Worm (Caenorhabditis elegans) whole organism, mixed stage, embryonic: ENCODE results near the gene C07A9.10.

Experiments used
- M03D4.4 ChIP-seq: sonication (generic microtip); optimal IDR thresholded peaks from 2 replicates; lab custom pipeline; 2017; ENCODE audit warnings: mild to moderate bottlenecking, missing genetic modification characterization, missing compliant biosample characterization
- bed-3 ChIP-seq: fragments of 200-800 bp; sonication (Bioruptor generic); optimal IDR thresholded peaks from 3 replicates; lab custom pipeline; 2018; ENCODE audit warnings: mild to moderate bottlenecking, missing genetic modification characterization, moderate library complexity, missing compliant biosample characterization
- blmp-1 ChIP-seq: fragments of 150-350 bp; optimal IDR thresholded peaks from 2 replicates; lab custom pipeline; 2014; ENCODE audit warnings: missing biosample characterization, missing genetic modification characterization
- ceh-39 ChIP-seq: fragments of 150-350 bp; optimal IDR thresholded peaks from 2 replicates; lab custom pipeline; 2014; ENCODE audit warnings: missing biosample characterization, missing genetic modification characterization
- ceh-43 ChIP-seq: fragments of 200-800 bp; sonication (Bioruptor generic); optimal IDR thresholded peaks from 2 replicates; lab custom pipeline; 2018; ENCODE audit warnings: mild to moderate bottlenecking, missing genetic modification characterization, moderate library complexity, missing compliant biosample characterization
- ceh-83 ChIP-seq: fragments of 200-800 bp; sonication (Bioruptor generic); optimal IDR thresholded peaks from 2 replicates; lab custom pipeline; 2018; ENCODE audit warnings: mild to moderate bottlenecking, missing genetic modification characterization, missing compliant biosample characterization
- cnd-1 ChIP-seq: fragments of 200-800 bp; sonication (Bioruptor generic); optimal IDR thresholded peaks from 2 replicates; lab custom pipeline; 2018; ENCODE audit warnings: mild to moderate bottlenecking, missing genetic modification characterization, missing compliant biosample characterization
- drap-1 ChIP-seq: fragments of 200-800 bp; sonication (Bioruptor generic); optimal IDR thresholded peaks from 3 replicates; lab custom pipeline; 2018; ENCODE audit warnings: mild to moderate bottlenecking, missing genetic modification characterization, missing compliant biosample characterization
- elt-1 ChIP-seq: sonication (generic microtip); optimal IDR thresholded peaks from 2 replicates; lab custom pipeline; 2017; ENCODE audit warnings: missing genetic modification characterization, mild to moderate bottlenecking, missing compliant biosample characterization, antibody characterized with exemption, moderate library complexity, borderline replicate concordance; ENCODE audit not compliant: insufficient read depth
- flh-1 ChIP-seq: fragments of 200-800 bp; sonication (Bioruptor generic); optimal IDR thresholded peaks from 2 replicates; lab custom pipeline; 2018; ENCODE audit warnings: mild to moderate bottlenecking, missing genetic modification characterization, moderate library complexity, missing compliant biosample characterization
- ham-2 ChIP-seq: fragments of 200-800 bp; sonication (Bioruptor generic); optimal IDR thresholded peaks from 2 replicates; lab custom pipeline; 2018; ENCODE audit warnings: mild to moderate bottlenecking, missing genetic modification characterization, missing compliant biosample characterization
- hlh-1 ChIP-seq: fragments of 150-350 bp; optimal IDR thresholded peaks from 2 replicates; lab custom pipeline; 2014; ENCODE audit warnings: missing biosample characterization, missing genetic modification reagents, missing genetic modification characterization
- lin-13 ChIP-seq: fragments of 150-350 bp; optimal IDR thresholded peaks from 2 replicates; lab custom pipeline; 2014; ENCODE audit warnings: missing biosample characterization, missing genetic modification characterization
- lin-32 ChIP-seq: fragments of 200-800 bp; sonication (Bioruptor generic); optimal IDR thresholded peaks from 2 replicates; lab custom pipeline; 2018; ENCODE audit warnings: mild to moderate bottlenecking, missing genetic modification characterization, missing compliant biosample characterization
- lsy-2 ChIP-seq: fragments of 150-350 bp; optimal IDR thresholded peaks from 2 replicates; lab custom pipeline; 2014; ENCODE audit warnings: missing biosample characterization, missing genetic modification characterization
- mab-5 ChIP-seq: fragments of 150-350 bp; optimal IDR thresholded peaks from 2 replicates; lab custom pipeline; 2014; ENCODE audit warnings: missing biosample characterization, missing genetic modification characterization
- mep-1 ChIP-seq: fragments of 150-350 bp; optimal IDR thresholded peaks from 2 replicates; lab custom pipeline; 2017; ENCODE audit warnings: missing biosample characterization, missing genetic modification reagents, missing genetic modification characterization, inconsistent platforms
- mls-2 ChIP-seq: sonication (generic microtip); optimal IDR thresholded peaks from 2 replicates; lab custom pipeline; 2016; ENCODE audit warnings: mild to moderate bottlenecking, missing genetic modification characterization, moderate library complexity, missing compliant biosample characterization
- nhr-12 ChIP-seq: fragments of 150-350 bp; optimal IDR thresholded peaks from 2 replicates; lab custom pipeline; 2014; ENCODE audit warnings: missing biosample characterization, missing genetic modification characterization
- nhr-2 ChIP-seq: fragments of 150-350 bp; optimal IDR thresholded peaks from 2 replicates; lab custom pipeline; 2014; ENCODE audit warnings: missing biosample characterization, missing genetic modification characterization
- nhr-237 ChIP-seq: fragments of 150-350 bp; optimal IDR thresholded peaks from 2 replicates; lab custom pipeline; 2014; ENCODE audit warnings: missing biosample characterization, missing genetic modification characterization
- nhr-28 ChIP-seq: fragments of 150-350 bp; optimal IDR thresholded peaks from 2 replicates; lab custom pipeline; 2014; ENCODE audit warnings: missing biosample characterization, missing genetic modification characterization
- nhr-76 ChIP-seq: sonication (generic microtip); optimal IDR thresholded peaks from 2 replicates; lab custom pipeline; 2017; ENCODE audit warnings: missing biosample characterization, missing genetic modification characterization
- pha-4 ChIP-seq: fragments of 150-350 bp; optimal IDR thresholded peaks from 2 replicates; lab custom pipeline; 2018; ENCODE audit warnings: missing biosample characterization, missing genetic modification reagents, missing genetic modification characterization
- sem-2 ChIP-seq: fragments of 200-800 bp; sonication (Bioruptor generic); optimal IDR thresholded peaks from 2 replicates; lab custom pipeline; 2018; ENCODE audit warnings: mild to moderate bottlenecking, missing genetic modification characterization, missing compliant biosample characterization
- snpc-4 ChIP-seq: fragments of 150-350 bp; optimal IDR thresholded peaks from 2 replicates; lab custom pipeline; 2014; ENCODE audit warnings: missing biosample characterization, missing genetic modification characterization
- tbx-8 ChIP-seq: fragments of 200-800 bp; sonication (Bioruptor generic); optimal IDR thresholded peaks from 2 replicates; lab custom pipeline; 2018; ENCODE audit warnings: mild to moderate bottlenecking, missing genetic modification characterization, moderate library complexity, missing compliant biosample characterization
- unc-120 ChIP-seq: sonication (generic microtip); optimal IDR thresholded peaks from 2 replicates; lab custom pipeline; 2017; ENCODE audit warnings: missing genetic modification characterization, missing compliant biosample characterization; ENCODE audit not compliant: poor library complexity, severe bottlenecking
- unc-39 ChIP-seq: fragments of 150-350 bp; optimal IDR thresholded peaks from 2 replicates; lab custom pipeline; 2014; ENCODE audit warnings: missing biosample characterization, missing genetic modification characterization
- unc-62 ChIP-seq: fragments of 150-350 bp; optimal IDR thresholded peaks from 2 replicates; lab custom pipeline; 2014; ENCODE audit warnings: missing biosample characterization, missing genetic modification reagents, missing genetic modification characterization
- zip-8 ChIP-seq: fragments of 150-350 bp; optimal IDR thresholded peaks from 2 replicates; lab custom pipeline; 2014; ENCODE audit warnings: missing biosample characterization, missing genetic modification characterization
- ztf-11 ChIP-seq: fragments of 150-350 bp; optimal IDR thresholded peaks from 2 replicates; lab custom pipeline; 2014; ENCODE audit warnings: missing biosample characterization, missing genetic modification characterization

C07A9.10 gene

DNA sequence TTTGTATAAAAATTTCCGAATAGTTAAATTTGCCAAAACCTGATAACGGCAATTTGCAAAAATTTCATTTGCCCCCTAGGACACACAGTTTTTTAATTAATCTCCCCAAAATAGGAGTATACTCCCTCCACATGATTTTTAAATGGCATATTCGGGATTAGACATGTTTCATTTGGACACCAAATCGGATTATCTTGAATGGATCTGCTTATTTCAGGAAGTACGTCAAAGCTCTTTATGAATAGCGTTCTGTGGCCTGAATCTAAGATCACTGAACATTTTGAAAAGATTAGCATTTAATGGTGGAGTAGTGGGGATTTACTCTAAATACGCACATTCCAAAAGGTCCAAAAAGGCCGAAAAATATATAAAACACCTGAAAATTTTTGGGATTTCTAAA lies 27.3 kb downstream of the C07A9.10 start:
- TF ChIP-seq nhr-237 (tag; lab: Kevin White, UChicago) (no peak), drap-1 (GFP tag; lab: Kevin White, UChicago) (no peak), mls-2 (tag; lab: Kevin White, UChicago) (no peak), sem-2 (GFP tag; lab: Kevin White, UChicago) (no peak), elt-1 (tag; lab: Kevin White, UChicago) (no peak), hlh-1 (no peak), flh-1 (GFP tag; lab: Kevin White, UChicago) (no peak), tbx-8 (GFP tag; lab: Kevin White, UChicago) (no peak), nhr-12 (tag; lab: Kevin White, UChicago) (no peak), bed-3 (no peak), mab-5 (tag; lab: Kevin White, UChicago) (no peak), ham-2 (GFP tag; lab: Kevin White, UChicago) (no peak)

- TF ChIP-seq mab-5 (tag; lab: Kevin White, UChicago): no peak
- TF ChIP-seq sem-2 (GFP tag; lab: Kevin White, UChicago): no peak
- no peak for TF ChIP-seq mep-1 (tag; lab: Kevin White, UChicago)
- TF ChIP-seq pha-4: no peak
- no peak for TF ChIP-seq tbx-8 (GFP tag; lab: Kevin White, UChicago)
- no peak for TF ChIP-seq nhr-237 (tag; lab: Kevin White, UChicago)
- no peak for TF ChIP-seq elt-1 (tag; lab: Kevin White, UChicago)
- TF ChIP-seq nhr-2 (tag; lab: Kevin White, UChicago): no peak
- TF ChIP-seq ceh-39 (tag; lab: Kevin White, UChicago): no peak
- no peak for TF ChIP-seq flh-1 (GFP tag; lab: Kevin White, UChicago)
- no peak for TF ChIP-seq lsy-2
- no peak for TF ChIP-seq bed-3
- no peak for TF ChIP-seq ham-2 (GFP tag; lab: Kevin White, UChicago)
- no peak for TF ChIP-seq nhr-28
- no peak for TF ChIP-seq drap-1 (GFP tag; lab: Kevin White, UChicago)
- TF ChIP-seq unc-62 (GFP tag; lab: Kevin White, UChicago): no peak
- TF ChIP-seq zip-8 (tag; lab: Kevin White, UChicago): no peak
- no peak for TF ChIP-seq M03D4.4 (tag; lab: Kevin White, UChicago)
- TF ChIP-seq ztf-11: no peak
- TF ChIP-seq blmp-1 (tag; lab: Kevin White, UChicago): no peak
- TF ChIP-seq, all 35 proteins: peak for 0
These were observed 30.1 kb downstream of the C07A9.10 start, which contains the start of gene C15H7.4 for ce11 chrIII:9655802-9656201. Gene C15H7.4, minus strand, starts transcription at chrIII:9655902.

DNA sequence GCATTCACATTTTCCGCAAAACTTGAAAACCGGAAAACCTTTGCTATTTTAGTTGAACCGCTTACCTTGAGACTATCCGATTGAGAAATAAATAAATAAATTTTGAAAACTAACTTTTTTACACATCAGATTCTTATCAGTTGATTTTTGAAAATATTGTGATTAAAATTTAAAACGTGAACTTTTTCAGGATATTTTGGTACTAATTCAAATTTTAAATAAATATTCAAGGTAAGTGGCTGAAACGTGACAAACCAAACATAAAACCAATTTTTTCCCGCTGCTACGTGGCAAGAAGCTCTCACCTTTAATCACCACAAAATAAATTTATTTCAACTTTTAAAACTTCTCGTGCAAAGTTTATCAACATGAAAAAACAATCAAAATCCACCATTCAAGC lies 34.0 kb downstream of the C07A9.10 start, which contains the start of gene C15H7.3:
C15H7.3 (minus strand) TSS at position 101 of the 400 bp plus-strand sequence.
- TF ChIP-seq snpc-4 (tag; lab: Kevin White, UChicago) (no peak), lsy-2 (no peak), sem-2 (GFP tag; lab: Kevin White, UChicago) (no peak), pha-4 (no peak), nhr-76 (tag; lab: Kevin White, UChicago) (no peak), unc-39 (tag; lab: Kevin White, UChicago) (no peak), lin-32 (no peak), nhr-237 (tag; lab: Kevin White, UChicago) (no peak), mab-5 (tag; lab: Kevin White, UChicago) (no peak), mls-2 (tag; lab: Kevin White, UChicago) (no peak), lin-13 (tag; lab: Kevin White, UChicago) (no peak), ceh-39 (tag; lab: Kevin White, UChicago) (no peak), ceh-43 (no peak)
- TF ChIP-seq, all 35 proteins: peak for 0

ce11 chrIII:9646440-9647021 lies 39.3 kb downstream of the C07A9.10 start:
- TF ChIP-seq nhr-28 (no peak), tbx-8 (GFP tag; lab: Kevin White, UChicago) (no peak), snpc-4 (tag; lab: Kevin White, UChicago) (no peak), lin-32 (no peak), hlh-1 (no peak), ceh-83 (GFP tag; lab: Kevin White, UChicago) (no peak), mep-1 (tag; lab: Kevin White, UChicago) (peak; percentile 3), ham-2 (GFP tag; lab: Kevin White, UChicago) (peak; percentile 60), cnd-1 (tag; lab: Kevin White, UChicago) (no peak), lsy-2 (peak; percentile 37), blmp-1 (tag; lab: Kevin White, UChicago) (peak; percentile 94), nhr-76 (tag; lab: Kevin White, UChicago) (no peak), M03D4.4 (tag; lab: Kevin White, UChicago) (no peak), bed-3 (no peak), mls-2 (tag; lab: Kevin White, UChicago) (no peak), drap-1 (GFP tag; lab: Kevin White, UChicago) (no peak), unc-120 (tag; lab: Kevin White, UChicago) (no peak)
- TF ChIP-seq, all 35 proteins: peak for 4
